Fruit fly (Drosophila melanogaster) whole organism, embryonic: ENCODE data around the gene CG10804.
A peak's percentile ranks its signal among the peaks of the same experiment; 100 is the strongest.

Experiments
- ATbp ChIP-seq: fragments of 200-800 bp; sonication (Bioruptor generic); optimal IDR thresholded peaks from 2 replicates; lab custom pipeline; 2017; ENCODE audit warnings: missing biosample characterization, mild to moderate bottlenecking, missing genetic modification characterization, missing genetic modification reagents
- Abd-B ChIP-seq: fragments of 200-800 bp; sonication (Bioruptor generic); optimal IDR thresholded peaks from 2 replicates; lab custom pipeline; 2018; ENCODE audit warnings: missing biosample characterization, mild to moderate bottlenecking, missing genetic modification characterization, moderate library complexity
- Adf1 ChIP-seq: fragments of 200-800 bp; sonication (Bioruptor generic); IDR thresholded peaks from 2 replicates; pipeline ENCODE4 v1.3.6; 2022; ENCODE audit warnings: missing biosample characterization, missing genetic modification characterization
- Atf6 ChIP-seq: fragments of 200-800 bp; sonication (Bioruptor generic); IDR thresholded peaks from 2 replicates; pipeline ENCODE4 v1.3.6; 2022; ENCODE audit warnings: missing biosample characterization, missing genetic modification characterization
- B-H1 ChIP-seq: fragments of 200-800 bp; sonication (Bioruptor generic); IDR thresholded peaks from 3 replicates; pipeline ENCODE4 v1.3.6; 2022; ENCODE audit warnings: missing biosample characterization, missing genetic modification characterization
- CG10979 ChIP-seq: fragments of 200-800 bp; sonication (Bioruptor generic); optimal IDR thresholded peaks from 2 replicates; lab custom pipeline; 2018; ENCODE audit warnings: missing biosample characterization, mild to moderate bottlenecking, missing genetic modification characterization, moderate library complexity
- CG11504 ChIP-seq: fragments of 200-800 bp; sonication (Bioruptor generic); optimal IDR thresholded peaks from 3 replicates; lab custom pipeline; 2019; ENCODE audit warnings: missing biosample characterization, mild to moderate bottlenecking, missing genetic modification characterization, moderate library complexity
- CG11695 ChIP-seq: fragments of 200-800 bp; sonication (Bioruptor generic); IDR thresholded peaks from 3 replicates; pipeline ENCODE4 v1.3.6; 2022; ENCODE audit warnings: missing biosample characterization, missing genetic modification characterization
- CG11723 ChIP-seq: fragments of 200-800 bp; sonication (Bioruptor generic); optimal IDR thresholded peaks from 2 replicates; lab custom pipeline; 2017; ENCODE audit warnings: missing biosample characterization, mild to moderate bottlenecking, missing genetic modification characterization
- CG14667 ChIP-seq: fragments of 200-800 bp; sonication (Bioruptor generic); IDR thresholded peaks from 2 replicates; pipeline ENCODE4 v1.3.6; 2022; ENCODE audit warnings: missing biosample characterization, missing genetic modification characterization
- CG14710 ChIP-seq: fragments of 200-800 bp; sonication (Bioruptor generic); optimal IDR thresholded peaks from 3 replicates; lab custom pipeline; 2019; ENCODE audit warnings: missing biosample characterization, mild to moderate bottlenecking, missing genetic modification characterization, moderate library complexity
- CG1529 ChIP-seq: fragments of 200-800 bp; sonication (Bioruptor generic); optimal IDR thresholded peaks from 3 replicates; lab custom pipeline; 2018; ENCODE audit warnings: missing biosample characterization, missing genetic modification characterization
- CG18262 ChIP-seq: fragments of 200-800 bp; optimal IDR thresholded peaks from 3 replicates; lab custom pipeline; 2019; ENCODE audit warnings: missing biosample characterization, mild to moderate bottlenecking, missing genetic modification characterization, moderate library complexity
- CG18764 ChIP-seq: fragments of 200-800 bp; sonication (Bioruptor generic); optimal IDR thresholded peaks from 3 replicates; lab custom pipeline; 2016; ENCODE audit warnings: missing biosample characterization, missing genetic modification characterization
- CG31365 ChIP-seq: fragments of 200-800 bp; sonication (Bioruptor generic); optimal IDR thresholded peaks from 2 replicates; lab custom pipeline; 2018; ENCODE audit warnings: missing biosample characterization, mild to moderate bottlenecking, missing genetic modification characterization
- CG31441 ChIP-seq: fragments of 200-800 bp; sonication (Bioruptor generic); IDR thresholded peaks from 2 replicates; pipeline ENCODE4 v1.3.6; 2022; ENCODE audit warnings: missing biosample characterization, missing genetic modification characterization
- CG6689 ChIP-seq: fragments of 200-800 bp; sonication (Bioruptor generic); IDR thresholded peaks from 2 replicates; pipeline ENCODE4 v1.3.6; 2022; ENCODE audit warnings: missing biosample characterization, missing genetic modification characterization
- CG6765 ChIP-seq: fragments of 200-800 bp; sonication (Bioruptor generic); optimal IDR thresholded peaks from 3 replicates; lab custom pipeline; 2017; ENCODE audit warnings: missing biosample characterization, mild to moderate bottlenecking, missing genetic modification characterization
- CG6813 ChIP-seq: fragments of 200-800 bp; sonication (Bioruptor generic); optimal IDR thresholded peaks from 2 replicates; lab custom pipeline; 2017; ENCODE audit warnings: missing biosample characterization, missing genetic modification characterization, mild to moderate bottlenecking, moderate library complexity, missing genetic modification reagents
- CG8388 ChIP-seq: fragments of 200-800 bp; sonication (Bioruptor generic); optimal IDR thresholded peaks from 2 replicates; lab custom pipeline; 2019; ENCODE audit warnings: missing biosample characterization, mild to moderate bottlenecking, missing genetic modification characterization, moderate library complexity
- CG9876 ChIP-seq: fragments of 200-800 bp; sonication (Bioruptor generic); optimal IDR thresholded peaks from 2 replicates; lab custom pipeline; 2016; ENCODE audit warnings: missing biosample characterization, missing genetic modification characterization
- Chrac-16 ChIP-seq: fragments of 200-800 bp; sonication (Bioruptor generic); optimal IDR thresholded peaks from 3 replicates; lab custom pipeline; 2016; ENCODE audit warnings: missing biosample characterization, missing genetic modification characterization
- Fer3 ChIP-seq: fragments of 200-800 bp; sonication (Bioruptor generic); optimal IDR thresholded peaks from 2 replicates; lab custom pipeline; 2018; ENCODE audit warnings: missing biosample characterization, mild to moderate bottlenecking, missing genetic modification characterization, moderate library complexity
- GATAe ChIP-seq: fragments of 200-800 bp; sonication (Bioruptor generic); conservative IDR thresholded peaks from 2 replicates; pipeline ENCODE4 v1.3.6; 2022; ENCODE audit warnings: missing biosample characterization, missing genetic modification characterization
- HLH4C ChIP-seq: fragments of 200-800 bp; sonication (Bioruptor generic); IDR thresholded peaks from 3 replicates; pipeline ENCODE4 v1.3.6; 2022; ENCODE audit warnings: missing biosample characterization, missing genetic modification characterization; ENCODE audit not compliant: partially characterized antibody
- Hr51 ChIP-seq, 2 experiments: fragments of 200-800 bp; sonication (Bioruptor generic); optimal IDR thresholded peaks; 2 replicates in 1 of 2; 3 replicates in 1 of 2; lab custom pipeline; 2016 to 2018; ENCODE audit warnings: missing biosample characterization in 2 of 2, missing genetic modification characterization in 2 of 2, mild to moderate bottlenecking in 1 of 2, moderate library complexity in 1 of 2
- NfI ChIP-seq: fragments of 200-800 bp; sonication (Bioruptor generic); optimal IDR thresholded peaks from 3 replicates; lab custom pipeline; 2018; ENCODE audit warnings: missing biosample characterization, mild to moderate bottlenecking, missing genetic modification characterization, moderate library complexity
- Opbp ChIP-seq: fragments of 200-800 bp; sonication (Bioruptor generic); IDR thresholded peaks from 3 replicates; pipeline ENCODE4 v1.3.6; 2022; ENCODE audit warnings: missing biosample characterization, missing genetic modification characterization; ENCODE audit not compliant: partially characterized antibody
- Sox102F ChIP-seq: fragments of 200-800 bp; sonication (Bioruptor generic); optimal IDR thresholded peaks from 2 replicates; lab custom pipeline; 2018; ENCODE audit warnings: missing biosample characterization, mild to moderate bottlenecking, missing genetic modification characterization, moderate library complexity
- Spps ChIP-seq: fragments of 200-800 bp; sonication (Bioruptor generic); optimal IDR thresholded peaks from 2 replicates; lab custom pipeline; 2018; ENCODE audit warnings: missing biosample characterization, mild to moderate bottlenecking, missing genetic modification characterization
- Ssrp ChIP-seq: fragments of 200-800 bp; sonication (Bioruptor generic); optimal IDR thresholded peaks from 2 replicates; lab custom pipeline; 2018; ENCODE audit warnings: missing biosample characterization, mild to moderate bottlenecking, missing genetic modification characterization, moderate library complexity
- Vsx1 ChIP-seq: fragments of 200-800 bp; sonication (Bioruptor generic); optimal IDR thresholded peaks from 2 replicates; lab custom pipeline; 2017; ENCODE audit warnings: missing biosample characterization, mild to moderate bottlenecking, missing genetic modification characterization, missing genetic modification reagents
- YL-1 ChIP-seq: fragments of 200-800 bp; sonication (Bioruptor generic); optimal IDR thresholded peaks from 3 replicates; lab custom pipeline; 2017; ENCODE audit warnings: missing biosample characterization, mild to moderate bottlenecking, missing genetic modification characterization
- ap ChIP-seq: fragments of 200-800 bp; sonication (Bioruptor generic); IDR thresholded peaks from 2 replicates; pipeline ENCODE4 v1.3.6; 2022; ENCODE audit warnings: missing biosample characterization, missing genetic modification characterization
- bsh ChIP-seq, 2 experiments: fragments of 200-800 bp; sonication (Bioruptor generic); optimal IDR thresholded peaks; 2 replicates each; lab custom pipeline; 2017 to 2018; ENCODE audit warnings: mild to moderate bottlenecking in 2 of 2, missing biosample characterization in 2 of 2, missing genetic modification characterization in 2 of 2, moderate library complexity in 1 of 2
- btn ChIP-seq: fragments of 200-800 bp; sonication (Bioruptor generic); optimal IDR thresholded peaks from 2 replicates; lab custom pipeline; 2016; ENCODE audit warnings: missing biosample characterization, missing genetic modification characterization
- chif ChIP-seq, 2 experiments: fragments of 200-800 bp; sonication (Bioruptor generic); optimal IDR thresholded peaks; 3 replicates each; lab custom pipeline; 2016; ENCODE audit warnings: missing biosample characterization in 2 of 2, missing genetic modification characterization in 2 of 2
- dmrt11E ChIP-seq: fragments of 200-800 bp; sonication (Bioruptor generic); optimal IDR thresholded peaks from 3 replicates; lab custom pipeline; 2018; ENCODE audit warnings: missing biosample characterization, mild to moderate bottlenecking, missing genetic modification characterization, moderate library complexity
- esg ChIP-seq: fragments of 200-800 bp; sonication (Bioruptor generic); conservative IDR thresholded peaks from 2 replicates; pipeline ENCODE4 v1.3.6; 2022; ENCODE audit warnings: missing biosample characterization, missing genetic modification characterization
- fd96Cb ChIP-seq: fragments of 200-800 bp; sonication (Bioruptor generic); optimal IDR thresholded peaks from 2 replicates; lab custom pipeline; 2018; ENCODE audit warnings: missing biosample characterization, mild to moderate bottlenecking, missing genetic modification characterization, moderate library complexity
- inv ChIP-seq: fragments of 200-800 bp; sonication (Bioruptor generic); IDR thresholded peaks from 2 replicates; pipeline ENCODE4 v1.3.6; 2022; ENCODE audit warnings: missing biosample characterization, missing genetic modification characterization; ENCODE audit not compliant: partially characterized antibody
- nmo ChIP-seq: fragments of 200-800 bp; sonication (Bioruptor generic); optimal IDR thresholded peaks from 2 replicates; lab custom pipeline; 2018; ENCODE audit warnings: missing biosample characterization, mild to moderate bottlenecking, missing genetic modification characterization, moderate library complexity
- pan ChIP-seq, 4 experiments: fragments of >200 bp in 3 of 4; fragments of 200-800 bp in 1 of 4; sonication (Bioruptor generic) in 1 of 4; optimal IDR thresholded peaks in 3 of 4; IDR thresholded peaks in 1 of 4; 2 replicates each; pipeline versions ENCODE4 v1.3.6 to Lab custom; 2017 to 2022; ENCODE audit warnings: missing biosample characterization in 2 of 4, missing genetic modification characterization in 2 of 4, mixed read lengths in 1 of 4
- phol ChIP-seq: fragments of 200-800 bp; sonication (Bioruptor generic); optimal IDR thresholded peaks from 3 replicates; lab custom pipeline; 2018; ENCODE audit warnings: missing biosample characterization, mild to moderate bottlenecking, missing genetic modification characterization, moderate library complexity
- ranshi ChIP-seq: fragments of 200-800 bp; sonication (Bioruptor generic); IDR thresholded peaks from 2 replicates; pipeline ENCODE4 v1.3.6; 2022; ENCODE audit warnings: missing biosample characterization, missing genetic modification characterization
- sens ChIP-seq: fragments of 200-800 bp; sonication (Bioruptor generic); peaks from one replicate; lab custom pipeline; 2016; ENCODE audit warnings: missing biosample characterization, missing genetic modification characterization
- sim ChIP-seq: fragments of 200-800 bp; sonication (Bioruptor generic); IDR thresholded peaks from 2 replicates; pipeline ENCODE4 v1.3.6; 2022; ENCODE audit warnings: missing biosample characterization, missing genetic modification characterization
- unpg ChIP-seq: fragments of 200-800 bp; sonication (Bioruptor generic); optimal IDR thresholded peaks from 3 replicates; lab custom pipeline; 2018; ENCODE audit warnings: missing biosample characterization, mild to moderate bottlenecking, missing genetic modification characterization, moderate library complexity
- zfh1 ChIP-seq: fragments of 200-800 bp; sonication (Bioruptor generic); IDR thresholded peaks from 3 replicates; pipeline ENCODE4 v1.3.6; 2022; ENCODE audit warnings: missing biosample characterization, missing genetic modification characterization

CG10804 gene

dm6 chrX:3454715-3455114, 27.4 kb downstream of the CG10804 start (continued):
- TF ChIP-seq CG18764 (GFP tag; lab: Kevin White, UChicago) = peak; percentile 15
- TF ChIP-seq ap (GFP tag; lab: Robert Waterston, UW) = no peak
- no peak for TF ChIP-seq CG31365
- no peak for TF ChIP-seq HLH4C (GFP tag; lab: Robert Waterston, UW)
- TF ChIP-seq chif (GFP tag; optimal IDR thresholded peaks at IDR 0.05; lab: Kevin White, UChicago) = no peak
- no peak for TF ChIP-seq btn (GFP tag; lab: Kevin White, UChicago)
- no peak for TF ChIP-seq NfI (GFP tag; lab: Kevin White, UChicago)
- TF ChIP-seq Vsx1 (GFP tag; lab: Kevin White, UChicago) = no peak
- TF ChIP-seq pan (optimal IDR thresholded peaks at IDR 0.05; lab: Kevin White, UChicago) = no peak
- TF ChIP-seq pan (GFP tag; optimal IDR thresholded peaks at IDR 0.05 in 1 of 2, IDR thresholded peaks at IDR 0.05 in 1 of 2) = peak in 1 of 2 experiments; percentile 43
- peak; percentile 6 for TF ChIP-seq CG1529 (GFP tag; lab: Kevin White, UChicago)
- TF ChIP-seq Opbp (GFP tag; lab: Robert Waterston, UW) = no peak
- TF ChIP-seq CG6813 (GFP tag; lab: Kevin White, UChicago) = no peak
- TF ChIP-seq Abd-B (GFP tag; lab: Kevin White, UChicago) = peak; percentile 11
- TF ChIP-seq Chrac-16 = peak; percentile 4
- TF ChIP-seq CG18262 (tag; lab: Kevin White, UChicago) = peak; percentile 20
- 0 out of 3 replicates have a peak, but pooled peaks have one; percentile 24 for TF ChIP-seq CG11695 (GFP tag; lab: Robert Waterston, UW)
- TF ChIP-seq zfh1 = 0 out of 3 replicates have a peak, but pooled peaks have one; percentile 31
- TF ChIP-seq CG14710 (tag; lab: Kevin White, UChicago) = peak; percentile 19
- peak; percentile 12 for TF ChIP-seq dmrt11E (tag; lab: Kevin White, UChicago)
- TF ChIP-seq GATAe (GFP tag; lab: Robert Waterston, UW) = no peak
- no peak for TF ChIP-seq CG11723 (GFP tag; lab: Kevin White, UChicago)
- TF ChIP-seq ranshi (GFP tag; lab: Robert Waterston, UW) = no peak
- TF ChIP-seq fd96Cb = peak; percentile 36
- TF ChIP-seq Atf6 (GFP tag; lab: Robert Waterston, UW) = no peak
- TF ChIP-seq CG11504 (tag; lab: Kevin White, UChicago) = peak; percentile 34
- peak; percentile 82 for TF ChIP-seq sens (GFP tag; lab: Kevin White, UChicago)
- TF ChIP-seq nmo (GFP tag; lab: Kevin White, UChicago) = peak; percentile 18
- TF ChIP-seq sim (GFP tag; lab: Robert Waterston, UW) = no peak
- TF ChIP-seq Ssrp (tag; lab: Kevin White, UChicago) = peak; percentile 14
- no peak for TF ChIP-seq CG14667 (GFP tag; lab: Robert Waterston, UW)
- peak; percentile 52 for TF ChIP-seq unpg (GFP tag; lab: Kevin White, UChicago)
- TF ChIP-seq Fer3 = no peak
- TF ChIP-seq Spps (tag; lab: Kevin White, UChicago) = no peak
- TF ChIP-seq Adf1 (GFP tag; lab: Robert Waterston, UW) = no peak
- TF ChIP-seq ATbp (GFP tag; lab: Kevin White, UChicago) = peak; percentile 9
- TF ChIP-seq Sox102F = peak; percentile 54
- TF ChIP-seq bsh (GFP tag; optimal IDR thresholded peaks at IDR 0.05; lab: Kevin White, UChicago) = peak in 1 of 2 experiments; percentile 67
- TF ChIP-seq CG8388 = peak; percentile 13
- no peak for TF ChIP-seq esg
- peak; percentile 25; the same call in 1 of the 3 replicates for TF ChIP-seq B-H1 (GFP tag; lab: Robert Waterston, UW)
- peak in 1 of 2 experiments; percentile 25 for TF ChIP-seq Hr51 (GFP tag; optimal IDR thresholded peaks at IDR 0.05; lab: Kevin White, UChicago)
- TF ChIP-seq CG10979 (tag; lab: Kevin White, UChicago) = peak; percentile 38
- no peak for TF ChIP-seq YL-1
- TF ChIP-seq inv (GFP tag; lab: Robert Waterston, UW) = no peak
- TF ChIP-seq CG6689 = peak; percentile 29; the same call in 1 of the 2 replicates
- peak; percentile 8; the same call in 1 of the 2 replicates for TF ChIP-seq CG31441 (GFP tag; lab: Robert Waterston, UW)
- peak; percentile 54 for TF ChIP-seq phol (tag; lab: Kevin White, UChicago)
- TF ChIP-seq CG6765 = no peak
- no peak for TF ChIP-seq CG9876 (GFP tag; lab: Kevin White, UChicago)
